Worm (Caenorhabditis elegans): ENCODE data around the gene mkk-4.

The mkk-4 gene

ce11 chrX:10069692-10070091 lies 42.0 kb downstream of the mkk-4 start, which contains the start of gene mlck-1:
TSS of gene mlck-1 (minus strand) at chrX:10069792.
- TF ChIP-seq ztf-4 (tag; optimal IDR thresholded peaks at IDR 0.05) (no peak), blmp-1 (tag; optimal IDR thresholded peaks at IDR 0.05; ENCODE audit: insufficient read depth) (no peak), nhr-21 (tag; optimal IDR thresholded peaks at IDR 0.05) (no peak), unc-55 (GFP tag; optimal IDR thresholded peaks at IDR 0.05) (no peak), gmeb-1 (tag; optimal IDR thresholded peaks at IDR 0.05) (no peak)

- no peak for TF ChIP-seq nhr-6 (tag; optimal IDR thresholded peaks at IDR 0.05)
- peak; percentile 6 for TF ChIP-seq C34F6.9 (tag; optimal IDR thresholded peaks at IDR 0.05)
- peak; percentile 36 for TF ChIP-seq nhr-129 (tag; optimal IDR thresholded peaks at IDR 0.05)
- no peak for TF ChIP-seq mab-5 (tag; optimal IDR thresholded peaks at IDR 0.05)
- no peak for TF ChIP-seq mdl-1 (tag; optimal IDR thresholded peaks at IDR 0.05)
- peak; percentile 21 for TF ChIP-seq gmeb-1 (tag; optimal IDR thresholded peaks at IDR 0.05)
- TF ChIP-seq fos-1 (tag; optimal IDR thresholded peaks at IDR 0.05) = peak; percentile 70
- TF ChIP-seq dmd-4 (tag; optimal IDR thresholded peaks at IDR 0.05) = no peak
- peak in 1 of 2 experiments; percentile 1 for TF ChIP-seq lsy-2 (tag; optimal IDR thresholded peaks at IDR 0.05)
- peak; percentile 38 for TF ChIP-seq crh-2 (tag; optimal IDR thresholded peaks at IDR 0.05)
These were observed 46.6 kb downstream of the mkk-4 start, which contains the start of gene ZC373.5 for ce11 chrX:10074233-10074632. TSS of gene ZC373.5 (minus strand) at chrX:10074391.

- no peak for TF ChIP-seq ztf-11 (tag; optimal IDR thresholded peaks at IDR 0.05)
- TF ChIP-seq R02D3.7 (tag; optimal IDR thresholded peaks at IDR 0.05) = no peak
- no peak for TF ChIP-seq ceh-16 (tag; optimal IDR thresholded peaks at IDR 0.05)
- TF ChIP-seq nhr-77 (tag; optimal IDR thresholded peaks at IDR 0.05) = no peak
- no peak for TF ChIP-seq F13H6.1 (tag; optimal IDR thresholded peaks at IDR 0.05)
- no peak for TF ChIP-seq C34F6.9 (tag; optimal IDR thresholded peaks at IDR 0.05)
- no peak for TF ChIP-seq dmd-4 (tag; optimal IDR thresholded peaks at IDR 0.05)
- no peak for TF ChIP-seq skn-1 (tag; optimal IDR thresholded peaks at IDR 0.05)
- TF ChIP-seq sma-9 (GFP tag; optimal IDR thresholded peaks at IDR 0.05) = no peak
- no peak for TF ChIP-seq sma-9 (tag; optimal IDR thresholded peaks at IDR 0.05)
- no peak for TF ChIP-seq sem-4 (tag; optimal IDR thresholded peaks at IDR 0.05)
- TF ChIP-seq mab-5 (tag; optimal IDR thresholded peaks at IDR 0.05) = no peak
- TF ChIP-seq Y55F3AM.14 (GFP tag; optimal IDR thresholded peaks at IDR 0.05) = no peak
- TF ChIP-seq gmeb-1 (tag; optimal IDR thresholded peaks at IDR 0.05) = no peak
- no peak for TF ChIP-seq snpc-4 (tag; optimal IDR thresholded peaks at IDR 0.05)
- no peak for TF ChIP-seq lin-39 (tag; optimal IDR thresholded peaks at IDR 0.05)
- TF ChIP-seq nhr-10 (tag; optimal IDR thresholded peaks at IDR 0.05) = no peak
- TF ChIP-seq unc-62 (GFP tag; optimal IDR thresholded peaks at IDR 0.05) = no peak
- TF ChIP-seq sma-3 (GFP tag; optimal IDR thresholded peaks at IDR 0.05) = no peak
- no peak for TF ChIP-seq nhr-23 (tag; optimal IDR thresholded peaks at IDR 0.05)
- no peak for TF ChIP-seq elt-1 (tag; optimal IDR thresholded peaks at IDR 0.05)
These were observed 47.3 kb downstream of the mkk-4 start, which contains the start of gene dao-4 for ce11 chrX:10074988-10075387. TSS of gene dao-4 (plus strand) at chrX:10075288.

ce11 chrX:10076334-10076733 lies 48.7 kb downstream of the mkk-4 start:
- no peak for TF ChIP-seq unc-39 (tag; optimal IDR thresholded peaks at IDR 0.05)
- TF ChIP-seq egl-27 (tag; optimal IDR thresholded peaks at IDR 0.05) = no peak
- no peak for TF ChIP-seq crh-2 (tag; optimal IDR thresholded peaks at IDR 0.05)
- TF ChIP-seq ztf-11 (tag; optimal IDR thresholded peaks at IDR 0.05) = no peak
- no peak for TF ChIP-seq gmeb-1 (tag; optimal IDR thresholded peaks at IDR 0.05)
- no peak for TF ChIP-seq nhr-129 (tag; optimal IDR thresholded peaks at IDR 0.05)
- no peak for TF ChIP-seq elt-3 (tag; optimal IDR thresholded peaks at IDR 0.05)
- TF ChIP-seq F13H6.1 (tag; optimal IDR thresholded peaks at IDR 0.05) = no peak
- no peak for TF ChIP-seq mbf-1 (tag; optimal IDR thresholded peaks at IDR 0.05)
- TF ChIP-seq zag-1 (tag; optimal IDR thresholded peaks at IDR 0.05) = no peak
- TF ChIP-seq mab-5 (tag; optimal IDR thresholded peaks at IDR 0.05) = no peak
- TF ChIP-seq lin-39 (tag; optimal IDR thresholded peaks at IDR 0.05) = no peak
- no peak for TF ChIP-seq fos-1 (tag; optimal IDR thresholded peaks at IDR 0.05)

ce11 chrX:10077297-10077696 lies 49.6 kb downstream of the mkk-4 start, which contains the start of gene col-176:
TSS of gene col-176 (plus strand) at chrX:10077597.
- TF ChIP-seq elt-1 (tag; optimal IDR thresholded peaks at IDR 0.05) (no peak), blmp-1 (tag; optimal IDR thresholded peaks at IDR 0.05; ENCODE audit: insufficient read depth) (no peak)
